Worm (Caenorhabditis elegans): ENCODE data around the gene ZK105.3.

ZK105.3 gene

DNA sequence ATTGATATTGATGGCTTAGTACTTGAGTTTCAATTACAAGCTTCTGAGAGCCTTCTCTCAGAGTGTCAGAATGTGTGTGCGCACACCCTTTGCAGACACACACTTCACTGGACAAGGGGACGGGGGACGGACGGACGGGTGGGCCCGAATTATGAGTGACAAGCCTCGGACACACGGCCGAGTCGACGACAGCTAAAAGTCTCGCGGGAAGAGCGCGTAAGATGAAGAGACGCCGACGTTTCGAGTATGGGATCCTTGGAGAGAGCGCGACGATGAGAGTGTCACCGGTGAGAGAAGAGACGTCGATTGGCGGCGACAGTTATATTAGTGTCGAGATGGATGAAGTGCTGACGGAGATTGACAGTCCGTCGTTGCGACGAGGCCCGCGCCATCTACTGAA is 49.0 kb downstream of the ZK105.3 start (continued):
- TF ChIP-seq mxl-2 (GFP tag; conservative IDR thresholded peaks at IDR 0.05) = no peak
- TF ChIP-seq zfp-3 (GFP tag; conservative IDR thresholded peaks at IDR 0.05) = no peak

DNA sequence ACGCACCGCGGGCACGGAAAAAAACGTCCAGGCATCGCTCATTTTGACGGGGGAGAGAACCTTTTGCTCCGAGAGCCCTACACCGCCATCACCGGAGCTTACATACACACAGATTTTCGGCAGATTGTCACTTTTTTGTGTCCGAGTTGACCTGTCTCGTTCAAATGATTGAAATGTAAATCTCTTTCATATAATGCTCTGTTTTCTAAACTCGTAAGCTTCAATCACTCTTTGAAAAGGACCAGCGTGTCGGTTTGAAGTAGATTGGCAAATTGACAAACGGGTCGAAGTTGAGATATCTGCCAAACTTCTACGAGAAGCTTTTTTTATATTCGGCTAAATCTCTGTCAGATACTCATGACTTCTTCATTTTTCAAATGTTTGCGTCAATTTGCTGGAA is 50.2 kb downstream of the ZK105.3 start:
- no peak for TF ChIP-seq daf-16 (GFP tag; optimal IDR thresholded peaks at IDR 0.05)
- TF ChIP-seq daf-16 (tag; optimal IDR thresholded peaks at IDR 0.05) = no peak
- peak in 1 of 2 experiments; percentile 97 for TF ChIP-seq unc-62 (GFP tag; optimal IDR thresholded peaks at IDR 0.05 in 1 of 2)
- TF ChIP-seq unc-62 (tag; optimal IDR thresholded peaks at IDR 0.05) = no peak

DNA sequence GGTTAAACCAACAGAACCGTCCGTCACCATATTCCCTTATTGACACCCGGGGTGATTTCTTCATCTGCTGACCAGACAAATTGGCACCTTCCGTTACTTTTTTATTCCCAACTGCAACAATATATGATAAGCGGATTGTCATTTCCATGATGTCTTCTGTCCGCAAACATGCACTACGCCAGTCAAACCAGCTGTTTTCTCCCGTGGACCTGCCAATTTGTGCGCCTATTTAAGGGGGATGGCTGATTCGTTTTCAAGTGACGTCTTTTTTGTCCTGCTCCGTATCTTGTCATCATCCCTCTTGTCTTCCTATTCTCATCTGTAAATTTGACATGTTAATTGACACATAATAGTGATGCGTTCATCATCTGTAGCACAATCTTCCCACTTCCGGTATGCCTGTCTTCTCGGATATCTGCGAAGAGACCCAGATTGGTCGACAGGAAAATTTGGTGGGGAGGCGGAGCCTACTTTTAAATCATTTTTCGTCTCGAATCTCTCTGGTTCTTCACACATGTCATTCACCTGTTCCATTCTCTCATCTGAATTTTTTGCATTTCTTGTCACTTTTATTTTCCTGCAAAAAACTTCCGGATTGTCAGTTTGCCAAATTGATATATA is 51.2 kb downstream of the ZK105.3 start:
- TF ChIP-seq ztf-7 (tag; optimal IDR thresholded peaks at IDR 0.05) = no peak
- TF ChIP-seq tra-1 (GFP tag; IDR thresholded peaks at IDR 0.05) = peak; percentile 87; the same call in 1 of the 2 replicates
- no peak for TF ChIP-seq daf-8 (GFP tag; IDR thresholded peaks at IDR 0.05)
- no peak for TF ChIP-seq fkh-10 (GFP tag; optimal IDR thresholded peaks at IDR 0.05)
- no peak for TF ChIP-seq rbr-2 (tag; optimal IDR thresholded peaks at IDR 0.05)
- TF ChIP-seq tag-97 (GFP tag; IDR thresholded peaks at IDR 0.05) = no peak
- no peak for TF ChIP-seq ces-1 (GFP tag; optimal IDR thresholded peaks at IDR 0.05)
- TF ChIP-seq ceh-62 (tag; optimal IDR thresholded peaks at IDR 0.05) = no peak
- TF ChIP-seq dmd-6 (GFP tag; IDR thresholded peaks at IDR 0.05) = peak; percentile 94
- no peak for TF ChIP-seq madf-9 (GFP tag; conservative IDR thresholded peaks at IDR 0.05)
- TF ChIP-seq mdt-29 (GFP tag; IDR thresholded peaks at IDR 0.05) = peak; percentile 33; the same call in 1 of the 2 replicates
- no peak for TF ChIP-seq zip-2 (tag; optimal IDR thresholded peaks at IDR 0.05)
- no peak for TF ChIP-seq dmd-9 (GFP tag; IDR thresholded peaks at IDR 0.05)
- peak; percentile 29; the same call in 1 of the 2 replicates for TF ChIP-seq lin-1 (GFP tag; IDR thresholded peaks at IDR 0.05)
- TF ChIP-seq hmg-1.1 (GFP tag; IDR thresholded peaks at IDR 0.05) = no peak
- no peak for TF ChIP-seq nhr-102 (tag; optimal IDR thresholded peaks at IDR 0.05)
- no peak for TF ChIP-seq mes-2 (tag; optimal IDR thresholded peaks at IDR 0.05; ENCODE audit: poor library complexity, severe bottlenecking)
- peak in 1 of 2 experiments; percentile 52 for TF ChIP-seq unc-62 (GFP tag; optimal IDR thresholded peaks at IDR 0.05 in 1 of 2)
- no peak for TF ChIP-seq unc-62 (tag; optimal IDR thresholded peaks at IDR 0.05)
- no peak for TF ChIP-seq ama-1 (optimal IDR thresholded peaks at IDR 0.05)
- no peak for TF ChIP-seq dmd-8 (GFP tag; IDR thresholded peaks at IDR 0.05)
- no peak for TF ChIP-seq skn-1 (tag; optimal IDR thresholded peaks at IDR 0.05)
- TF ChIP-seq ceh-28 (tag; optimal IDR thresholded peaks at IDR 0.05) = no peak
- no peak for TF ChIP-seq lin-39 (tag; optimal IDR thresholded peaks at IDR 0.05)
- no peak for TF ChIP-seq zag-1 (tag; optimal IDR thresholded peaks at IDR 0.05)
- TF ChIP-seq snpc-4 (tag; optimal IDR thresholded peaks at IDR 0.05) = no peak
- no peak for TF ChIP-seq lim-7 (GFP tag; IDR thresholded peaks at IDR 0.05)
- TF ChIP-seq snpc-1.2 (GFP tag; IDR thresholded peaks at IDR 0.05) = no peak
- TF ChIP-seq nhr-25 (tag; optimal IDR thresholded peaks at IDR 0.05; ENCODE audit: borderline replicate concordance, insufficient read depth) = no peak
- TF ChIP-seq nhr-48 (tag; optimal IDR thresholded peaks at IDR 0.05) = peak; percentile 61
- TF ChIP-seq Y105C5A.15 (GFP tag; IDR thresholded peaks at IDR 0.05) = no peak
- TF ChIP-seq aha-1 (tag) = no peak
- peak; percentile 17 for TF ChIP-seq hlh-11 (tag; optimal IDR thresholded peaks at IDR 0.05)
- TF ChIP-seq php-3 (GFP tag; IDR thresholded peaks at IDR 0.05) = no peak
- TF ChIP-seq ctbp-1 (GFP tag; IDR thresholded peaks at IDR 0.05) = no peak

Data from whole organism, L4 larva.